Worm (Caenorhabditis elegans): ENCODE data around the gene M01H9.3.

Gene M01H9.3

DNA sequence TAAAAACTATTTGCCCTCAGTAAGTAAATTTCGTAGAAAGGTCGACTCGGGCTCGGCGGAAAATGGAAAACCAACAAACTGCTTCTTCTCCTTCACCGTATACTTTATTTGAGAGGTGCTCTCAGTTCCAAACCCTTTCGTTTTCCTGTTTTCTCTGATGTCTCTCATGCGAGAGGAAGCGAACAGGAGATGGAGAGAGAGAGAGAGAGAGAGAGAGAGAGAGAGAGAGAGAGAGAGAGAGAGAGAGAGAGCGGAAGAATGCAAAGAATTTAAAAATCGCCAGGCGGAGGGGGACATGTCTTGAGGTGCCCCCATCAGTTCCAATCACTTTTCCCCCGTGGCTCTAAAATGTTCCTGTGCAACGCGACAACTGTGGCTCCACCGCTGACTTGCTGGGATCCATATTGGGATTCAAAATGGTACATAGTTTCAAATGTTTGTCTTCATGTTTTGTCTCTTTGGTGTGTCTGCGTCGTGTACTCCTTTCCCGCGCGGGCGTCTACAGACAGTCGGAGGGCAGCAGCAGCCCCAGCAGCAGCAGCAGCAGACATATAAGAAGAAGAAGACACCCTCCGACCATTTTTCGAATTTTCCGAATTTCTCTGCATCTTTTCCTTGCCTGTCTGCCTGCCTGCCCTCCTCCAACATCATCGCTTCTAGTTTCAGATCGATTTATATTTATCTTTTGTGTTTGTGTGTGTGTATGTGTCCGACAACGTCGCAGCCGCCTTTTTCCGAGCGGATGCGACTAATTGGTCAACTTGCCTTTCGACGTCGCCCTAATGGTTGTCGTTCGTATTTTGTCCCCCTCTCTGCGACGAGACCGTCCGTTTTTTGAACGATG lies 22.3 kb downstream of the M01H9.3 start, which contains the start of gene R08C7.11:
R08C7.11 (minus strand) TSS at position 608 of the 844 bp plus-strand sequence.
- TF ChIP-seq unc-98 (GFP tag; IDR thresholded peaks at IDR 0.05) (no peak), unc-86 (tag; optimal IDR thresholded peaks at IDR 0.05) (no peak), swsn-7 (tag; optimal IDR thresholded peaks at IDR 0.05) (peak; percentile 18), snu-23 (GFP tag; optimal IDR thresholded peaks at IDR 0.05) (peak; percentile 39), mep-1 (tag; optimal IDR thresholded peaks at IDR 0.05) (peak; percentile 28), nhr-71 (tag; optimal IDR thresholded peaks at IDR 0.05) (peak; percentile 40), nhr-20 (tag; optimal IDR thresholded peaks at IDR 0.05) (peak; percentile 6), efl-1 (optimal IDR thresholded peaks at IDR 0.05) (peak; percentile 55), efl-1 (GFP tag; optimal IDR thresholded peaks at IDR 0.05 in 1 of 2) (peak in 1 of 2 experiments; percentile 86), nhr-76 (tag; optimal IDR thresholded peaks at IDR 0.05) (no peak), dpl-1 (GFP tag; optimal IDR thresholded peaks at IDR 0.05) (peak; percentile 2 to 16 (median 14)), nhr-85 (tag) (peak; percentile 82), unc-130 (tag; optimal IDR thresholded peaks at IDR 0.05) (peak; percentile 38), skn-1 (tag; optimal IDR thresholded peaks at IDR 0.05) (peak; percentile 5), sup-37 (GFP tag; optimal IDR thresholded peaks at IDR 0.05) (peak; percentile 34), nhr-19 (GFP tag; conservative IDR thresholded peaks at IDR 0.05) (peak; percentile 46; the same call in 1 of the 2 replicates), F16B12.6 (tag; optimal IDR thresholded peaks at IDR 0.05) (no peak), elt-3 (tag; optimal IDR thresholded peaks at IDR 0.05) (peak in 2 of 6 experiments; percentile 5 to 66), lin-35 (GFP tag; optimal IDR thresholded peaks at IDR 0.05) (no peak), pag-3 (tag; optimal IDR thresholded peaks at IDR 0.05; ENCODE audit: borderline replicate concordance, insufficient read depth) (no peak), nhr-11 (tag; optimal IDR thresholded peaks at IDR 0.05) (no peak), rnt-1 (tag; optimal IDR thresholded peaks at IDR 0.05) (peak; percentile 63), ceh-82 (tag; optimal IDR thresholded peaks at IDR 0.05) (peak in 1 of 3 experiments; percentile 15), lsy-2 (tag; optimal IDR thresholded peaks at IDR 0.05) (peak; percentile 27 to 30), nhr-237 (tag; optimal IDR thresholded peaks at IDR 0.05) (no peak), nhr-77 (tag; optimal IDR thresholded peaks at IDR 0.05) (peak; percentile 17), lin-14 (GFP tag; optimal IDR thresholded peaks at IDR 0.05) (peak; percentile 60), blmp-1 (tag; optimal IDR thresholded peaks at IDR 0.05) (peak; percentile 77)

DNA sequence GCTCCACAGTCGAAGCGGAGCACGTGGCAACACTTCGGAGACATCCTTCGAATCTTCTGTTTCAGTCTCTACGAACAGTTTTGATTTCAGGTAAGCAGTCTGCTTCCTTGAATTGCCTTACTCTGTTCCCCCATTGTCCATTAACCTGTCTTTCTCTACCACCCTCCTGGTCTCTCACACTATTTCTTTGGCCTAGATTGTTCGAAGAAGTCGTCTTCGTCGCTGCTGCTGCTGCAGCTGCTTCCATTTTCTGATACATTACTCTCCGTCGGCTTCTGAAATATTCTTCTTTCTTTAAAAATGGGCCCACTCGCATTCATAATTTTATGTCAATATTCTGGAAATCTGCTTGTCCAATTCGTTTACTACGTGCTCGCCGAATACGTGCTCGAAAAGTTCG lies 25.3 kb downstream of the M01H9.3 start, which contains the start of gene R08C7.1:
R08C7.1 (plus strand) TSS at position 301 of the 400 bp plus-strand sequence.
- TF ChIP-seq nhr-19 (GFP tag; conservative IDR thresholded peaks at IDR 0.05), result no peak
- peak; percentile 37 for TF ChIP-seq nhr-85 (tag)
- TF ChIP-seq ets-5 (GFP tag; IDR thresholded peaks at IDR 0.05), result no peak
- TF ChIP-seq nhr-12 (tag; optimal IDR thresholded peaks at IDR 0.05), result no peak
- no peak for TF ChIP-seq nhr-20 (tag; optimal IDR thresholded peaks at IDR 0.05)
- no peak for TF ChIP-seq zag-1 (tag; optimal IDR thresholded peaks at IDR 0.05)
- no peak for TF ChIP-seq F16B12.6 (tag; optimal IDR thresholded peaks at IDR 0.05)

DNA sequence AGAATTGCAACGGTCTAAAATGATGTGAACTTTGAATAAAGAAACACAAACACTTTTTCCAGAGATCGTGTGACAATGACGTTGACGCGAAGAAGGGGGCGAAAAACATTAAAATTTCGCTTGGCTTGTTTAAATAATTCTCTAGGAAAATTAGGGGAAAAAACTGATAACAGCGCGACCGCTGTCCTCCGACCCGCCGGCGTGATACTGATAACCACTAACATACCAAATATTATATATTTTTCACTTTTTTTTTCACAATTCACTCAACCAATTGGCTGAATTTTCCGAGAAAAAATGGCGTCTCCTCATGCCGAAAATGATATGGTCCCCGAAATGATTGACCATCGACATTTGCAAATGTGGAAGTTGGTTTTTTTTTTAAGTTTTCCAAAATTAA lies 27.0 kb downstream of the M01H9.3 start:
- TF ChIP-seq nhr-85 (tag) (peak; percentile 4), mdl-1 (tag; optimal IDR thresholded peaks at IDR 0.05) (no peak), nhr-19 (GFP tag; conservative IDR thresholded peaks at IDR 0.05) (no peak), fkh-8 (tag; optimal IDR thresholded peaks at IDR 0.05) (no peak), elt-2 (tag; optimal IDR thresholded peaks at IDR 0.05) (peak; percentile 41), nhr-90 (tag; optimal IDR thresholded peaks at IDR 0.05; ENCODE audit: poor library complexity) (peak; percentile 45), blmp-1 (tag; optimal IDR thresholded peaks at IDR 0.05) (peak; percentile 3), nhr-47 (tag; optimal IDR thresholded peaks at IDR 0.05) (peak; percentile 20), snu-23 (GFP tag; optimal IDR thresholded peaks at IDR 0.05) (no peak), nhr-20 (tag; optimal IDR thresholded peaks at IDR 0.05) (peak; percentile 11), ets-5 (GFP tag; IDR thresholded peaks at IDR 0.05) (no peak), nhr-71 (tag; optimal IDR thresholded peaks at IDR 0.05) (peak; percentile 44), unc-98 (GFP tag; IDR thresholded peaks at IDR 0.05) (no peak), swsn-7 (tag; optimal IDR thresholded peaks at IDR 0.05) (no peak), isw-1 (GFP tag; IDR thresholded peaks at IDR 0.05) (no peak), elt-3 (tag; optimal IDR thresholded peaks at IDR 0.05) (peak in 1 of 6 experiments; percentile 10), pqm-1 (tag; optimal IDR thresholded peaks at IDR 0.05) (no peak), ceh-90 (tag; optimal IDR thresholded peaks at IDR 0.05) (no peak), pax-3 (tag; optimal IDR thresholded peaks at IDR 0.05) (peak; percentile 6)
